Fruit fly (Drosophila melanogaster): Measurements from ENCODE around the gene CG14937.

The CG14937 gene

DNA sequence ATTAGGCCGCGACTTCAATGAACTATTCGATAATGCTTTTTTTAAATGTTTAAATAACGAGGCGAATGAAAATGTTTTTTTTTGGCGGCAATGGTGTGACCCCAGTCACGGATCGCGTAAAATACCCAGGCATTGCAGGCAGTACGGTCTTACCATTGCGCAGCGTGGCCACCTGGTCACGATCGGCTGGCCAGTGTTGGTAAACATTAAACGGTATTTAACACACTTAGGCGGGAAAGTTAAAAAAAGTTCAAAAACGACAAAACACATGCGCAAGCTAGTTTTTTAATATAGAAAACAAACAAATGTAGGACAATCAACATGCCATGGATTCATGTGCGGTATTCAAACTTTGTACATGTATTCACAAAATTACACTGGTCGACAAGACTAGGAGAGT, 35.4 kb upstream of the CG14937 start, which contains the start of gene esc (continued):
- no peak for TF ChIP-seq CG8478 (optimal IDR thresholded peaks at IDR 0.05)
- no peak for TF ChIP-seq CG17829 (tag; optimal IDR thresholded peaks at IDR 0.05)
- TF ChIP-seq stc (GFP tag; IDR thresholded peaks at IDR 0.05), result no peak
- TF ChIP-seq CG8089 (GFP tag; optimal IDR thresholded peaks at IDR 0.05), result no peak
- peak; percentile 77 for TF ChIP-seq HmgZ (tag; optimal IDR thresholded peaks at IDR 0.05)
- TF ChIP-seq C15 (GFP tag; IDR thresholded peaks at IDR 0.05), result no peak
- TF ChIP-seq CG7357 (GFP tag; IDR thresholded peaks at IDR 0.05), result no peak
- TF ChIP-seq fd3F (GFP tag; optimal IDR thresholded peaks at IDR 0.05), result no peak
- peak; percentile 5 for TF ChIP-seq btn (GFP tag; optimal IDR thresholded peaks at IDR 0.05)
- TF ChIP-seq Mes4 (GFP tag; optimal IDR thresholded peaks at IDR 0.05), result no peak
- no peak for TF ChIP-seq vfl (GFP tag; optimal IDR thresholded peaks at IDR 0.05)
- no peak for TF ChIP-seq cg (GFP tag; optimal IDR thresholded peaks at IDR 0.05)
- TF ChIP-seq ash1 (GFP tag; optimal IDR thresholded peaks at IDR 0.05), result no peak
- TF ChIP-seq Dip2 (GFP tag; IDR thresholded peaks at IDR 0.05), result no peak
- peak; percentile 39; the same call in 1 of the 2 replicates for TF ChIP-seq slbo (GFP tag; IDR thresholded peaks at IDR 0.05)
- TF ChIP-seq Camta (GFP tag; optimal IDR thresholded peaks at IDR 0.05), result peak; percentile 11
- no peak for TF ChIP-seq CG10321 (GFP tag; IDR thresholded peaks at IDR 0.05)
- peak; percentile 29 for TF ChIP-seq CG12942 (GFP tag; optimal IDR thresholded peaks at IDR 0.05)
- peak; percentile 96 for TF ChIP-seq pzg (GFP tag; optimal IDR thresholded peaks at IDR 0.05)
- TF ChIP-seq Atf-2 (GFP tag; optimal IDR thresholded peaks at IDR 0.05), result no peak
- TF ChIP-seq Elba2 (GFP tag; optimal IDR thresholded peaks at IDR 0.05), result peak; percentile 5
- peak; percentile 89 for TF ChIP-seq Ets97D (GFP tag; optimal IDR thresholded peaks at IDR 0.05)
- TF ChIP-seq CG7745 (tag; optimal IDR thresholded peaks at IDR 0.05), result no peak
- no peak for TF ChIP-seq abd-A (tag; optimal IDR thresholded peaks at IDR 0.05)
- no peak for TF ChIP-seq CG8924 (tag; optimal IDR thresholded peaks at IDR 0.05)
- TF ChIP-seq Dad (GFP tag; optimal IDR thresholded peaks at IDR 0.05), result no peak
- TF ChIP-seq gro (GFP tag; optimal IDR thresholded peaks at IDR 0.05), result peak; percentile 13
- TF ChIP-seq eve (GFP tag; optimal IDR thresholded peaks at IDR 0.05), result no peak
- TF ChIP-seq MTF-1 (GFP tag; optimal IDR thresholded peaks at IDR 0.05; ENCODE audit: borderline replicate concordance), result no peak
- 0 out of 2 replicates have a peak, but pooled peaks have one; percentile 9 for TF ChIP-seq CG31224 (GFP tag; IDR thresholded peaks at IDR 0.05)
- TF ChIP-seq pb (GFP tag; optimal IDR thresholded peaks at IDR 0.05), result peak; percentile 5
- TF ChIP-seq CG17802 (tag; optimal IDR thresholded peaks at IDR 0.05), result no peak
- peak; percentile 62 for TF ChIP-seq nmo (GFP tag; optimal IDR thresholded peaks at IDR 0.05)
- no peak for TF ChIP-seq CG8359 (GFP tag; optimal IDR thresholded peaks at IDR 0.05; ENCODE audit: borderline replicate concordance)
- no peak for TF ChIP-seq CG15269 (tag; optimal IDR thresholded peaks at IDR 0.05)
- peak; percentile 39 for TF ChIP-seq CHES-1-like (GFP tag; optimal IDR thresholded peaks at IDR 0.05)
- TF ChIP-seq Dll (GFP tag; IDR thresholded peaks at IDR 0.05; ENCODE audit: partially characterized antibody), result peak; percentile 16; the same call in 1 of the 4 replicates
- TF ChIP-seq Lim3 (GFP tag; IDR thresholded peaks at IDR 0.05), result no peak
- peak in 1 of 2 experiments; percentile 30 for TF ChIP-seq Pdp1 (GFP tag; optimal IDR thresholded peaks at IDR 0.05)
- TF ChIP-seq Side (GFP tag; optimal IDR thresholded peaks at IDR 0.05), result peak; percentile 24
- TF ChIP-seq CG30020 (tag; optimal IDR thresholded peaks at IDR 0.05), result no peak
- peak; percentile 27 for TF ChIP-seq Xbp1 (GFP tag; optimal IDR thresholded peaks at IDR 0.05)
- TF ChIP-seq sc (optimal IDR thresholded peaks at IDR 0.05), result no peak
- no peak for TF ChIP-seq sc (GFP tag; optimal IDR thresholded peaks at IDR 0.05)
- peak; percentile 7 for TF ChIP-seq CG10654 (GFP tag; optimal IDR thresholded peaks at IDR 0.05)
- TF ChIP-seq CG1529 (GFP tag; optimal IDR thresholded peaks at IDR 0.05), result no peak
- no peak for TF ChIP-seq gcm2 (GFP tag; optimal IDR thresholded peaks at IDR 0.05)
- TF ChIP-seq tin (GFP tag; optimal IDR thresholded peaks at IDR 0.05), result peak; percentile 30
- TF ChIP-seq ERR (GFP tag; optimal IDR thresholded peaks at IDR 0.05), result no peak
- no peak for TF ChIP-seq da (GFP tag; optimal IDR thresholded peaks at IDR 0.05)
- TF ChIP-seq ken (GFP tag; IDR thresholded peaks at IDR 0.05), result peak; percentile 34; the same call in 1 of the 3 replicates
- no peak for TF ChIP-seq CG6175 (GFP tag; IDR thresholded peaks at IDR 0.05)
- TF ChIP-seq CG5953 (GFP tag; IDR thresholded peaks at IDR 0.05), result no peak
